Worm (Caenorhabditis elegans) whole organism, L4/young adult: Measurements from ENCODE around the gene W02A2.8.

Source experiments
- W03F9.2 ChIP-seq: fragments of 150-350 bp; optimal IDR thresholded peaks from 2 replicates; lab custom pipeline; 2014; ENCODE audit warnings: missing biosample characterization, missing genetic modification characterization
- him-1 ChIP-seq: sonication (generic microtip); optimal IDR thresholded peaks from 2 replicates; lab custom pipeline; 2016; ENCODE audit warnings: missing genotype, missing genetic modification reagents, missing genetic modification characterization, missing compliant biosample characterization

ce11 chrIV:13394686-13395085 lies 36.3 kb upstream of the W02A2.8 start:
- TF ChIP-seq him-1 (tag; lab: Kevin White, UChicago): no peak
- TF ChIP-seq W03F9.2 (tag; lab: Kevin White, UChicago): no peak
